Worm (Caenorhabditis elegans): ENCODE results near the gene C16C8.12.
A peak's percentile ranks its signal among the peaks of the same experiment; 100 is the strongest.

C16C8.12 gene

ce11 chrII:3439244-3439698 lies 13.2 kb upstream of the C16C8.12 start (continued):
- TF ChIP-seq cebp-2 (GFP tag; IDR thresholded peaks at IDR 0.05) (0 out of 2 replicates have a peak, but pooled peaks have one; percentile 46), nhr-179 (tag; optimal IDR thresholded peaks at IDR 0.05) (no peak), K12H6.12 (tag; optimal IDR thresholded peaks at IDR 0.05) (peak; percentile 44), sdz-38 (tag; optimal IDR thresholded peaks at IDR 0.05) (no peak), sea-2 (GFP tag; IDR thresholded peaks at IDR 0.05) (no peak), C17E4.6 (GFP tag; IDR thresholded peaks at IDR 0.05) (peak; percentile 77), B0336.3 (GFP tag; IDR thresholded peaks at IDR 0.05) (peak; percentile 84; the same call in 1 of the 2 replicates), ama-1 (optimal IDR thresholded peaks at IDR 0.05) (no peak), ama-1 (GFP tag; optimal IDR thresholded peaks at IDR 0.05) (peak in 1 of 2 experiments; percentile 65), B0019.2 (GFP tag; conservative IDR thresholded peaks at IDR 0.05) (peak; percentile 49; the same call in 1 of the 2 replicates), ceh-79 (tag; optimal IDR thresholded peaks at IDR 0.05) (peak; percentile 75), dox-1 (GFP tag; IDR thresholded peaks at IDR 0.05) (peak; percentile 92), lsl-1 (GFP tag; optimal IDR thresholded peaks at IDR 0.05) (peak; percentile 65), dpff-1 (tag; optimal IDR thresholded peaks at IDR 0.05) (no peak), lag-1 (GFP tag; IDR thresholded peaks at IDR 0.05) (no peak), tlf-1 (GFP tag; optimal IDR thresholded peaks at IDR 0.05) (peak; percentile 27), chd-7 (tag; optimal IDR thresholded peaks at IDR 0.05) (peak; percentile 70), F52B5.7 (tag; optimal IDR thresholded peaks at IDR 0.05) (peak; percentile 8), zim-3 (tag; optimal IDR thresholded peaks at IDR 0.05) (peak; percentile 71), let-607 (tag; optimal IDR thresholded peaks at IDR 0.05) (peak; percentile 25 to 54), hsf-1 (GFP tag; IDR thresholded peaks at IDR 0.05) (no peak), aptf-2 (GFP tag; conservative IDR thresholded peaks at IDR 0.05) (peak; percentile 43; the same call in 1 of the 2 replicates), lin-35 (GFP tag; optimal IDR thresholded peaks at IDR 0.05) (peak in 1 of 3 experiments; percentile 39), hmg-1.2 (GFP tag; IDR thresholded peaks at IDR 0.05) (peak; percentile 74), F37B4.10 (GFP tag; IDR thresholded peaks at IDR 0.05) (no peak), egl-18 (GFP tag; IDR thresholded peaks at IDR 0.05) (no peak), ztf-25 (GFP tag; IDR thresholded peaks at IDR 0.05) (peak; percentile 60; the same call in 1 of the 2 replicates), nhr-120 (GFP tag; IDR thresholded peaks at IDR 0.05) (0 out of 2 replicates have a peak, but pooled peaks have one; percentile 79), F33H1.4 (GFP tag; IDR thresholded peaks at IDR 0.05) (0 out of 2 replicates have a peak, but pooled peaks have one; percentile 32), ztf-26 (tag; optimal IDR thresholded peaks at IDR 0.05) (peak; percentile 84), mcd-1 (GFP tag; IDR thresholded peaks at IDR 0.05) (peak; percentile 80), rpc-1 (optimal IDR thresholded peaks at IDR 0.05) (peak; percentile 90), rpc-1 (tag; optimal IDR thresholded peaks at IDR 0.05) (peak; percentile 87), die-1 (tag; optimal IDR thresholded peaks at IDR 0.05) (peak; percentile 80), attf-3 (GFP tag; conservative IDR thresholded peaks at IDR 0.05) (no peak), unc-62 (GFP tag; optimal IDR thresholded peaks at IDR 0.05) (no peak), C06A6.2 (GFP tag; conservative IDR thresholded peaks at IDR 0.05) (peak; percentile 30; the same call in 1 of the 2 replicates), let-526 (GFP tag; IDR thresholded peaks at IDR 0.05) (peak; percentile 40; the same call in 1 of the 2 replicates), K11D2.4 (GFP tag; IDR thresholded peaks at IDR 0.05) (no peak), ekl-4 (GFP tag; IDR thresholded peaks at IDR 0.05) (peak; percentile 75), lin-26 (GFP tag; IDR thresholded peaks at IDR 0.05) (peak; percentile 96), aptf-3 (GFP tag; IDR thresholded peaks at IDR 0.05) (0 out of 2 replicates have a peak, but pooled peaks have one; percentile 37), snpc-1.1 (tag; optimal IDR thresholded peaks at IDR 0.05; ENCODE audit: insufficient read depth) (peak; percentile 7), Y53G8AR.9 (GFP tag; conservative IDR thresholded peaks at IDR 0.05) (peak; percentile 73; the same call in 1 of the 2 replicates), bed-2 (GFP tag; IDR thresholded peaks at IDR 0.05) (no peak), madf-6 (GFP tag; IDR thresholded peaks at IDR 0.05) (peak; percentile 69), ccch-3 (GFP tag; optimal IDR thresholded peaks at IDR 0.05) (no peak), F39B2.1 (GFP tag; IDR thresholded peaks at IDR 0.05) (no peak)
